Worm (Caenorhabditis elegans): ENCODE data around the gene C34D10.1.

DNA sequence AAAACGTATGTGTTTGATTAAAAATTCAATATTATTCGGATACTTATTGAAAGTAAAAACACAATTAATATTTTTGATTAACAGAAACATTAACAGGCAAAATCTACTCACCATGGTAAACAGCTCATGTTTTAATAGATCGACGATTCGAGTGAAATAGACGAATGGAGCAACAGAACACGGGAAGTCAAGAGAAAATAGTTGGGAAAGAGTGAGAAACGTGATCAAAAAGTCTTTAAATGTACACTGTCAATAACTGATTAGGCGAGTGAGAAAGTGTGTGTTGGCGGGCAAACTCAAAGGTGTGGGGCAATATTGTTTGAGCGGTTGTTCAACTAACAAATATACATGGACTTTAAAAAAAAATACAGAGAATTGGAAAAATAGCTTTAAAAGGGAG, 31.3 kb upstream of the C34D10.1 start, which contains the start of gene sdpn-1:
- TF ChIP-seq B0019.2 (GFP tag; conservative IDR thresholded peaks at IDR 0.05) (no peak), mel-28 (tag; optimal IDR thresholded peaks at IDR 0.05; ENCODE audit: borderline replicate concordance) (no peak), madf-10 (tag; optimal IDR thresholded peaks at IDR 0.05) (no peak), chd-7 (tag; optimal IDR thresholded peaks at IDR 0.05) (no peak)

Measured in whole organism, young adult.